Worm (Caenorhabditis elegans): ENCODE measurements around the gene ipla-1.

The ipla-1 gene

ce11 chrII:4549983-4550572, 51.1 kb downstream of the ipla-1 start:
- TF ChIP-seq cnd-1 (tag; optimal IDR thresholded peaks at IDR 0.05) (no peak), nhr-2 (tag; optimal IDR thresholded peaks at IDR 0.05) (no peak), pha-4 (tag; optimal IDR thresholded peaks at IDR 0.05) (no peak), flh-1 (GFP tag; optimal IDR thresholded peaks at IDR 0.05) (no peak), lin-32 (GFP tag; optimal IDR thresholded peaks at IDR 0.05) (no peak), elt-3 (tag; optimal IDR thresholded peaks at IDR 0.05) (no peak), ztf-11 (tag; optimal IDR thresholded peaks at IDR 0.05) (no peak), M03D4.4 (tag; optimal IDR thresholded peaks at IDR 0.05) (no peak), nhr-237 (tag; optimal IDR thresholded peaks at IDR 0.05) (no peak), tbx-8 (GFP tag; optimal IDR thresholded peaks at IDR 0.05) (no peak)

ce11 chrII:4548408-4548807, 52.7 kb downstream of the ipla-1 start:
- TF ChIP-seq elt-1 (tag; optimal IDR thresholded peaks at IDR 0.05; ENCODE audit: borderline replicate concordance, insufficient read depth), result no peak
- TF ChIP-seq lin-13 (tag; optimal IDR thresholded peaks at IDR 0.05), result no peak
- no peak for TF ChIP-seq mab-5 (tag; optimal IDR thresholded peaks at IDR 0.05)
- TF ChIP-seq unc-39 (tag; optimal IDR thresholded peaks at IDR 0.05), result no peak
- no peak for TF ChIP-seq ceh-43 (GFP tag; optimal IDR thresholded peaks at IDR 0.05)
- TF ChIP-seq mls-2 (tag; optimal IDR thresholded peaks at IDR 0.05), result no peak
- TF ChIP-seq lin-32 (GFP tag; optimal IDR thresholded peaks at IDR 0.05), result no peak
- no peak for TF ChIP-seq tbx-8 (GFP tag; optimal IDR thresholded peaks at IDR 0.05)
- no peak for TF ChIP-seq snpc-4 (tag; optimal IDR thresholded peaks at IDR 0.05)
- TF ChIP-seq mep-1 (tag; optimal IDR thresholded peaks at IDR 0.05), result no peak
- TF ChIP-seq nhr-237 (tag; optimal IDR thresholded peaks at IDR 0.05), result no peak
- no peak for TF ChIP-seq cnd-1 (tag; optimal IDR thresholded peaks at IDR 0.05)
- no peak for TF ChIP-seq ham-2 (GFP tag; optimal IDR thresholded peaks at IDR 0.05)

ce11 chrII:4543568-4543967, 57.6 kb downstream of the ipla-1 start, which contains the start of gene sra-34:
sra-34 (minus strand) TSS chrII:4543668.
- TF ChIP-seq elt-3 (tag; optimal IDR thresholded peaks at IDR 0.05), result no peak
- no peak for TF ChIP-seq zip-8 (tag; optimal IDR thresholded peaks at IDR 0.05)
- TF ChIP-seq lin-13 (tag; optimal IDR thresholded peaks at IDR 0.05), result no peak
- no peak for TF ChIP-seq blmp-1 (tag; optimal IDR thresholded peaks at IDR 0.05)
- TF ChIP-seq nhr-76 (tag; optimal IDR thresholded peaks at IDR 0.05), result no peak
- no peak for TF ChIP-seq nhr-28 (tag; optimal IDR thresholded peaks at IDR 0.05)
- TF ChIP-seq sem-2 (GFP tag; optimal IDR thresholded peaks at IDR 0.05), result no peak
- no peak for TF ChIP-seq bed-3 (GFP tag; optimal IDR thresholded peaks at IDR 0.05)
